Worm (Caenorhabditis elegans): Measurements from ENCODE around the gene C34C12.8.
A peak's percentile ranks its signal among the peaks of the same experiment; 100 is the strongest.
"Not testable (repeated sequence)": the region's sequence is repeated elsewhere in the genome, so short reads cannot be mapped to it uniquely, and the experiment has no call there.

The C34C12.8 gene

DNA sequence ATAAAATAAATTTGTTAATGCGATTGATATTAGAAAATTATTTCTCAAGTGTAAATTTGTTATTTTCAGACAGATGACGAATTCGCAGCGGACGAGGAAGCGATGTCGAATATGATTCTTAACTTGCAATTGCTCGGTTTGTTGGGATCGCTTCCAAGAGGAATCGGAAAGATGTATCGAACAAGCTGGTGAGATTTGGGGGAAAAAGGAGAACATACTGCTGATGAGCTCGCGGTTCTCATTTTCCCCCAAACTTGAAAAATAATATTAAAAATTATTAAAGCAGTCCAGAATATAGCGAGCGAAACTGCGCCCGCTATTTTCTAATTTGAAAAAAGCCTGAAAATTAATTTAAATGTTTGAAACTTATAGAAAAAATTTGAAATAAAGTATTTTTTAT, 6.7 kb upstream of the C34C12.8 start, which contains the start of gene C34C12.2:
Gene C34C12.2, plus strand, starts transcription at position 301 of the 400 bp plus-strand sequence.
- not testable (repeated sequence) for TF ChIP-seq tbx-37 (GFP tag; conservative IDR thresholded peaks at IDR 0.05); B0310.2 (tag; optimal IDR thresholded peaks at IDR 0.05); hnd-1 (tag; optimal IDR thresholded peaks at IDR 0.05)

DNA sequence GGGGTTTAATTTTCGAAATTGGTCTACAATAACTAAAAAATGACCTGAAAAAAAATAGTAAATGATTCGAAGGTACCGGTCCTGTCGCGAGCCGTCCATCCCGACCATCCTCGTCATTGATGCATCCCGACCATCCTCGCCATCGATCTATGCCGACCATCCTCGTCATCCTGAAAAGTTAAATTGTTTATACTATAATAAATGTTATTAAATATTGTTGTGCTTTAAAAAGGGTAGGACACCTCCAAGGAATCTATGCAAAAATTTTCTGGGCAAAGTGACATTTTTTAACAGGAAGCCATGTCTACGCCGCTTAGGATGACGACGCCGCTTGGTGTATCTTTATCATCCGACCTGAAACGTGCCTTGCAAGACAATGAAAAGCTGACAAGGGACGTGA, 6.2 kb upstream of the C34C12.8 start, which contains the start of gene C34C12.1:
Gene C34C12.1, plus strand, starts transcription at position 301 of the 400 bp plus-strand sequence.
- not testable (repeated sequence) for TF ChIP-seq F13C5.2 (tag; optimal IDR thresholded peaks at IDR 0.05); hmbx-1 (tag; optimal IDR thresholded peaks at IDR 0.05); sea-1 (GFP tag; conservative IDR thresholded peaks at IDR 0.05)

DNA sequence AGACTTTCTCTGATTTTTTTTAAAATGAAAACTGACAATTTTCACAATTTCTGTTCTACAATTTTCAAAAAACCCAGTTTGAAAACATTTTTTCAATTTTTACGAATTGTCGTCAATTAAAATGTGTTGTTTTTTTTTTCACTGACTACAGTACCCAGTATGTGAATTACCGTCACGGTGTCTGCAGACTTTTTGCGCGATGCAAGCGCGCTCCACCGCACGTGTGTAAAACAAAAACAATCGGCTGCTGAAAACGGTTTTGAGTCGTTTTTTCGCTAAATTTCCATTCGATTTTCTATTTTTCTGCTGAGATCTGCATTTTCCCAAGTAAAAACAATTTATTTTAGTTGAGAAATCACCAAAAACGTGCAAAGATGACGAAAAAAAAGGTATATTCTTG, 4.0 kb upstream of the C34C12.8 start:
- TF ChIP-seq hnd-1 (tag; optimal IDR thresholded peaks at IDR 0.05) (no peak), hmg-4 (GFP tag; optimal IDR thresholded peaks at IDR 0.05) (peak; percentile 1), F13C5.2 (tag; optimal IDR thresholded peaks at IDR 0.05) (peak; percentile 76), pes-1 (GFP tag; IDR thresholded peaks at IDR 0.05) (peak; percentile 51; the same call in 1 of the 2 replicates), tra-4 (tag; optimal IDR thresholded peaks at IDR 0.05) (no peak)

DNA sequence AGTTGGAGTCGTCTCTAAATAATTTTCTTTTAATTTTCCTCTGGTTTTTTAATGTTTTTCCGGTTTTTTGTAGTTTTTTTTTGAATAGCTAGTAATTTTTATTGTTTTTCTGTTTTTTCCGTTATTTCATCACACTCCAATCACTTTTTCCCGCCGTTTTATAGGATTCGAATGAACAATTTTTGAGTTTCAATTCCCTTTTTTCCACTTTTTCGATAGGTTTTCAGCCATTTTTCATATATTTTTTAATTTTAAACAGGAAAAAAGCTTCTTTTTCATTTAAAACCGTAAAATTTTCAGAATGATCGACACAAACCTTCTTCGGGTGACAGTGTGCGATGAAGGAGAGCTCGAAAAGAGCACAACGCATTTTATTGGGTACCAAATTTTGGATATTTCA, 1.2 kb downstream of the C34C12.8 start, which contains the start of gene pph-6:
Gene pph-6, plus strand, starts transcription at position 301 of the 400 bp plus-strand sequence.
- TF ChIP-seq hmbx-1 (tag; optimal IDR thresholded peaks at IDR 0.05) (no peak), tra-4 (tag; optimal IDR thresholded peaks at IDR 0.05) (no peak), tbx-11 (GFP tag; IDR thresholded peaks at IDR 0.05) (no peak), hmg-4 (GFP tag; optimal IDR thresholded peaks at IDR 0.05) (no peak), aly-1 (tag; optimal IDR thresholded peaks at IDR 0.05) (no peak), ama-1 (optimal IDR thresholded peaks at IDR 0.05) (no peak), tbx-37 (GFP tag; conservative IDR thresholded peaks at IDR 0.05) (no peak), pes-1 (GFP tag; IDR thresholded peaks at IDR 0.05) (no peak), B0310.2 (tag; optimal IDR thresholded peaks at IDR 0.05) (no peak), flt-1 (GFP tag; IDR thresholded peaks at IDR 0.05) (no peak), ceh-13 (GFP tag; optimal IDR thresholded peaks at IDR 0.05) (no peak), F13C5.2 (tag; optimal IDR thresholded peaks at IDR 0.05) (no peak), ceh-36 (tag; optimal IDR thresholded peaks at IDR 0.05) (no peak), sea-1 (GFP tag; conservative IDR thresholded peaks at IDR 0.05) (no peak), hnd-1 (tag; optimal IDR thresholded peaks at IDR 0.05) (no peak)

DNA sequence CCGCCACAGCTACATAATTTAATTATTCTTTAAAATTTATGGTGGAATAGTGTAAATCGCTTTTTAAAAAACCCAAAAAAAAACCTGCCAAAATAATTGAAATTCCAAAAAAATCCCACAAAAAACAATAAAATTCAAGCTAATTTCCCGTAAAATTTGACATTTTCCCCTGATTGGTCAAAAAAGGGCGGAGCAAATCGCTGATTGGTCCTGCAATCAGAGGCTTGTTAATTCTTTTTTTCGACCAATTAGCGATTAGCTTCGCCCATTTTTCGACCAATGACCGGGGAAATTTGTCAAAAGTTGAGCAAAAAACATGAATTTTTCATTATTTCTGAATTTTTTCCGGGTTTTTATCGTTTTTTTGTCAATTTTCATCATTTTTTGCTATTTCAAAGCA, 6.8 kb downstream of the C34C12.8 start:
- TF ChIP-seq pes-1 (GFP tag; IDR thresholded peaks at IDR 0.05) (no peak), F13C5.2 (tag; optimal IDR thresholded peaks at IDR 0.05) (no peak), tbx-37 (GFP tag; conservative IDR thresholded peaks at IDR 0.05) (no peak), ama-1 (optimal IDR thresholded peaks at IDR 0.05) (no peak), ceh-13 (GFP tag; optimal IDR thresholded peaks at IDR 0.05) (no peak), hnd-1 (tag; optimal IDR thresholded peaks at IDR 0.05) (no peak), hmg-4 (GFP tag; optimal IDR thresholded peaks at IDR 0.05) (no peak), hmbx-1 (tag; optimal IDR thresholded peaks at IDR 0.05) (no peak), ceh-36 (tag; optimal IDR thresholded peaks at IDR 0.05) (no peak), scrt-1 (GFP tag; IDR thresholded peaks at IDR 0.05) (no peak), tra-4 (tag; optimal IDR thresholded peaks at IDR 0.05) (no peak), flt-1 (GFP tag; IDR thresholded peaks at IDR 0.05) (no peak), aly-1 (tag; optimal IDR thresholded peaks at IDR 0.05) (no peak), ets-7 (tag; optimal IDR thresholded peaks at IDR 0.05) (no peak), sea-1 (GFP tag; conservative IDR thresholded peaks at IDR 0.05) (no peak)

DNA sequence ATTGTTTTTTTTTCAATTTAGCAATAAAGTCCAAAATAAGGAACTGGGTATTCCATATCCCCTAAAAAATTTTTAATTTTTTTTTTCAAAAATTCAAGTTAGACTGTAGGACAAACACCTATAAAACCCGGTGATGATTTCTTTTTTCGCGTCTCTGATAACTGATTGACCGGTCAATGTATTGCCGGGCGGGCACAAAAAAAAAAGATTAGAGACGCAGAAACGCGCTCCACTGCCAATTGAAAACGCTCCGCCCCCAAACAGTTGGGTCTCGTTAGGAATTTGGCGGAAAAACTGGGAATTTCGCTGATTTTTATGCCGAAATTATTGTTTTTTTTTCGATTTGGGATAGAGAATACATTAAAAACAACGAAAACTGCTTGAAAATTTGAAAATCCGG, 8.2 kb downstream of the C34C12.8 start:
- no peak for TF ChIP-seq pes-1 (GFP tag; IDR thresholded peaks at IDR 0.05)
- no peak for TF ChIP-seq tra-4 (tag; optimal IDR thresholded peaks at IDR 0.05)
- no peak for TF ChIP-seq F13C5.2 (tag; optimal IDR thresholded peaks at IDR 0.05)
- no peak for TF ChIP-seq ceh-13 (GFP tag; optimal IDR thresholded peaks at IDR 0.05)
- no peak for TF ChIP-seq ets-7 (tag; optimal IDR thresholded peaks at IDR 0.05)
- TF ChIP-seq ceh-36 (tag; optimal IDR thresholded peaks at IDR 0.05): no peak
- TF ChIP-seq hmbx-1 (tag; optimal IDR thresholded peaks at IDR 0.05): no peak
- no peak for TF ChIP-seq flt-1 (GFP tag; IDR thresholded peaks at IDR 0.05)
- no peak for TF ChIP-seq hnd-1 (tag; optimal IDR thresholded peaks at IDR 0.05)
- TF ChIP-seq sea-1 (GFP tag; conservative IDR thresholded peaks at IDR 0.05): no peak
- no peak for TF ChIP-seq B0310.2 (tag; optimal IDR thresholded peaks at IDR 0.05)
- TF ChIP-seq scrt-1 (GFP tag; IDR thresholded peaks at IDR 0.05): no peak
- TF ChIP-seq hmg-4 (GFP tag; optimal IDR thresholded peaks at IDR 0.05): no peak

DNA sequence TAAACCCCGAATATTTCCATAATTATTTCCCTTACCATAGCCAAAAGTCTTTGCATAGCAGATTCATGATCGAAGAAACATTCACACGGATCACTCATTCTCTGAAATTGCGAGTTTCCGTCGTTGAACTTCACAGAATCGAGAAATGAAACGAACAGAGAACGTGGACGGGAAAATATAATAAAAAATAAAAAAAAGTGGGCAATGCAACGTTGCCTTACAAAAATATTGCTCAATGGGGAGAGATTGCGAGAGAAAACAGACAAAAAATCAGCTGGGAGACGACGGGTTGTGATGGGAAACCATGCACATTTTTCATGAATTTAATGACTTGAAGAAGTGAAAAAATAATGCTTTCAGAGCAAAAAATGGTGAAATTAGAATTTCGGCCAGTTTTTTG, 9.4 kb downstream of the C34C12.8 start, which contains the start of gene smim-14:
Gene smim-14, minus strand, starts transcription at position 101 of the 400 bp plus-strand sequence.
- TF ChIP-seq sea-1 (GFP tag; conservative IDR thresholded peaks at IDR 0.05) (no peak), hmbx-1 (tag; optimal IDR thresholded peaks at IDR 0.05) (no peak), pes-1 (GFP tag; IDR thresholded peaks at IDR 0.05) (no peak), flt-1 (GFP tag; IDR thresholded peaks at IDR 0.05) (no peak), hmg-4 (GFP tag; optimal IDR thresholded peaks at IDR 0.05) (no peak), ets-7 (tag; optimal IDR thresholded peaks at IDR 0.05) (no peak), ama-1 (optimal IDR thresholded peaks at IDR 0.05) (no peak), tra-4 (tag; optimal IDR thresholded peaks at IDR 0.05) (no peak), B0310.2 (tag; optimal IDR thresholded peaks at IDR 0.05) (no peak), F13C5.2 (tag; optimal IDR thresholded peaks at IDR 0.05) (no peak), tbx-11 (GFP tag; IDR thresholded peaks at IDR 0.05) (no peak), tbx-37 (GFP tag; conservative IDR thresholded peaks at IDR 0.05) (no peak), scrt-1 (GFP tag; IDR thresholded peaks at IDR 0.05) (no peak), ceh-13 (GFP tag; optimal IDR thresholded peaks at IDR 0.05) (no peak), ceh-36 (tag; optimal IDR thresholded peaks at IDR 0.05) (no peak), aly-1 (tag; optimal IDR thresholded peaks at IDR 0.05) (no peak), hnd-1 (tag; optimal IDR thresholded peaks at IDR 0.05) (no peak)

DNA sequence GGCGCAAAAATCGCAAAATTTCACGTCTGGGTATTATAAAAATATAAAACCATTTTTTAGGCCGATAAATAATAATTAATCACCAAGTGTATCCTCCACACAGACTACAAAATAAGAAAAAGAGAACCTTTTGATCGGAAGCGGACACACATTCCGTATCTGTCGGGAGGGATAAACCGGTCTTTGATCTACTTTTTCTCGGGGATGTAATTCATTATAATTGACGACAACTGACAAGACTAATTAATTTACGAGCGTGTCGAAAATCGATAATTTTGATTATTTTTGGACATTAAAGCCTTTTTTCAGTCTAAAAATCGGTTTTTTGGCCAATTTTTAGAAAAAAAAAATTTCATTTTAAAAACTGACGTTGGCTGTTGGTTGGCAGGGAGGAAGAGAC, 10.2 kb downstream of the C34C12.8 start:
- TF ChIP-seq pes-1 (GFP tag; IDR thresholded peaks at IDR 0.05): no peak
- TF ChIP-seq flt-1 (GFP tag; IDR thresholded peaks at IDR 0.05): no peak
- no peak for TF ChIP-seq ets-7 (tag; optimal IDR thresholded peaks at IDR 0.05)
- TF ChIP-seq tbx-37 (GFP tag; conservative IDR thresholded peaks at IDR 0.05): no peak
- no peak for TF ChIP-seq sea-1 (GFP tag; conservative IDR thresholded peaks at IDR 0.05)
- no peak for TF ChIP-seq hmg-4 (GFP tag; optimal IDR thresholded peaks at IDR 0.05)
- no peak for TF ChIP-seq B0310.2 (tag; optimal IDR thresholded peaks at IDR 0.05)

Measured in whole organism, early embryonic.